Worm (Caenorhabditis elegans) whole organism, L2 larva: Measurements from ENCODE around the gene sqst-5.

Experiments
- C34F6.9 ChIP-seq: fragments of 150-350 bp; optimal IDR thresholded peaks from 2 replicates; lab custom pipeline; 2014; ENCODE audit warnings: missing biosample characterization, missing genetic modification characterization
- R02D3.7 ChIP-seq: fragments of 150-350 bp; optimal IDR thresholded peaks from 2 replicates; lab custom pipeline; 2014; ENCODE audit warnings: missing biosample characterization, missing genetic modification characterization
- Y55F3AM.14 ChIP-seq: fragments of 200-800 bp; sonication (Bioruptor generic); optimal IDR thresholded peaks from 2 replicates; lab custom pipeline; 2018; ENCODE audit warnings: mild to moderate bottlenecking, missing genetic modification characterization, missing compliant biosample characterization
- ZK546.5 ChIP-seq: sonication (generic microtip); optimal IDR thresholded peaks from 2 replicates; lab custom pipeline; 2017; ENCODE audit warnings: missing biosample characterization, missing genetic modification characterization
- alr-1 ChIP-seq: fragments of 150-350 bp; optimal IDR thresholded peaks from 2 replicates; lab custom pipeline; 2014; ENCODE audit warnings: missing biosample characterization, missing genetic modification characterization
- aly-2 ChIP-seq: fragments of 150-350 bp; optimal IDR thresholded peaks from 2 replicates; lab custom pipeline; 2014; ENCODE audit warnings: missing biosample characterization, missing genetic modification characterization
- ama-1 ChIP-seq: fragments of 150-350 bp; optimal IDR thresholded peaks from 2 replicates; lab custom pipeline; 2018; ENCODE audit warnings: inconsistent platforms
- blmp-1 ChIP-seq: sonication (generic microtip); optimal IDR thresholded peaks from 2 replicates; lab custom pipeline; 2017; ENCODE audit warnings: missing genetic modification characterization, mild to moderate bottlenecking, missing compliant biosample characterization, antibody characterized with exemption, moderate library complexity; ENCODE audit not compliant: insufficient read depth
- ceh-16 ChIP-seq: fragments of 150-350 bp; optimal IDR thresholded peaks from 2 replicates; lab custom pipeline; 2014; ENCODE audit warnings: missing biosample characterization, missing genetic modification characterization
- crh-2 ChIP-seq: sonication (generic microtip); optimal IDR thresholded peaks from 2 replicates; lab custom pipeline; 2017; ENCODE audit warnings: missing biosample characterization, missing genetic modification characterization
- egl-27 ChIP-seq: sonication (generic microtip); optimal IDR thresholded peaks from 3 replicates; lab custom pipeline; 2017; ENCODE audit warnings: missing biosample characterization, missing genetic modification reagents, missing genetic modification characterization
- elt-1 ChIP-seq: fragments of 150-350 bp; optimal IDR thresholded peaks from 2 replicates; lab custom pipeline; 2014; ENCODE audit warnings: missing biosample characterization, missing genetic modification characterization
- elt-3 ChIP-seq: sonication (generic microtip); optimal IDR thresholded peaks from 2 replicates; lab custom pipeline; 2017; ENCODE audit warnings: missing biosample characterization, missing genetic modification characterization
- fos-1 ChIP-seq: fragments of 150-350 bp; optimal IDR thresholded peaks from 2 replicates; lab custom pipeline; 2014; ENCODE audit warnings: missing biosample characterization, missing genetic modification characterization
- gmeb-1 ChIP-seq: fragments of 150-350 bp; optimal IDR thresholded peaks from 2 replicates; lab custom pipeline; 2014; ENCODE audit warnings: missing biosample characterization, missing genetic modification characterization
- lin-11 ChIP-seq: fragments of 150-350 bp; sonication (generic microtip); optimal IDR thresholded peaks from 2 replicates; lab custom pipeline; 2014; ENCODE audit warnings: missing biosample characterization, missing genetic modification characterization, inconsistent platforms, mixed read lengths
- lin-39 ChIP-seq: fragments of 150-350 bp; optimal IDR thresholded peaks from 2 replicates; lab custom pipeline; 2014; ENCODE audit warnings: missing biosample characterization, missing genetic modification reagents, missing genetic modification characterization
- mab-5 ChIP-seq: fragments of 150-350 bp; optimal IDR thresholded peaks from 2 replicates; lab custom pipeline; 2014; ENCODE audit warnings: missing biosample characterization, missing genetic modification characterization
- mbf-1 ChIP-seq: sonication (generic microtip); optimal IDR thresholded peaks from 2 replicates; lab custom pipeline; 2017; ENCODE audit warnings: missing biosample characterization, missing genetic modification characterization
- mdl-1 ChIP-seq, 2 experiments: fragments of 150-350 bp in 1 of 2; sonication (generic microtip) in 1 of 2; optimal IDR thresholded peaks; 2 replicates each; lab custom pipeline; 2017; ENCODE audit warnings: missing biosample characterization in 2 of 2, missing genetic modification characterization in 2 of 2
- nhr-10 ChIP-seq: sonication (generic microtip); optimal IDR thresholded peaks from 2 replicates; lab custom pipeline; 2017; ENCODE audit warnings: missing biosample characterization, missing genetic modification characterization
- nhr-11 ChIP-seq: fragments of 150-350 bp; optimal IDR thresholded peaks from 2 replicates; lab custom pipeline; 2014; ENCODE audit warnings: missing biosample characterization, missing genetic modification characterization
- nhr-12 ChIP-seq: fragments of 150-350 bp; optimal IDR thresholded peaks from 2 replicates; lab custom pipeline; 2014; ENCODE audit warnings: missing biosample characterization, missing genetic modification characterization
- nhr-129 ChIP-seq: fragments of 150-350 bp; optimal IDR thresholded peaks from 2 replicates; lab custom pipeline; 2014; ENCODE audit warnings: missing biosample characterization, missing genetic modification characterization
- nhr-21 ChIP-seq: fragments of 150-350 bp; optimal IDR thresholded peaks from 2 replicates; lab custom pipeline; 2014; ENCODE audit warnings: missing biosample characterization, missing genetic modification characterization
- nhr-237 ChIP-seq: fragments of 150-350 bp; optimal IDR thresholded peaks from 2 replicates; lab custom pipeline; 2014; ENCODE audit warnings: missing biosample characterization, missing genetic modification characterization
- nhr-25 ChIP-seq: fragments of 150-350 bp; sonication (generic microtip); optimal IDR thresholded peaks from 3 replicates; lab custom pipeline; 2014; ENCODE audit warnings: missing biosample characterization, missing genetic modification characterization
- nhr-6 ChIP-seq: fragments of 150-350 bp; optimal IDR thresholded peaks from 2 replicates; lab custom pipeline; 2014; ENCODE audit warnings: missing biosample characterization, missing genetic modification characterization
- nhr-77 ChIP-seq: fragments of 150-350 bp; optimal IDR thresholded peaks from 2 replicates; lab custom pipeline; 2014; ENCODE audit warnings: missing biosample characterization, missing genetic modification characterization
- peb-1 ChIP-seq: fragments of 150-350 bp; optimal IDR thresholded peaks from 2 replicates; lab custom pipeline; 2014; ENCODE audit warnings: missing biosample characterization, missing genetic modification characterization
- sem-4 ChIP-seq: fragments of 150-350 bp; optimal IDR thresholded peaks from 2 replicates; lab custom pipeline; 2014; ENCODE audit warnings: missing biosample characterization, missing genetic modification reagents, missing genetic modification characterization
- skn-1 ChIP-seq: sonication (generic microtip); optimal IDR thresholded peaks from 2 replicates; lab custom pipeline; 2017; ENCODE audit warnings: missing biosample characterization, missing genetic modification characterization
- sma-3 ChIP-seq: sonication (generic microtip); optimal IDR thresholded peaks from 2 replicates; lab custom pipeline; 2016; ENCODE audit warnings: missing genetic modification reagents, missing genetic modification characterization, missing compliant biosample characterization
- sma-9 ChIP-seq, 2 experiments: fragments of 150-350 bp in 1 of 2; sonication (generic microtip) in 1 of 2; optimal IDR thresholded peaks; 2 replicates each; lab custom pipeline; 2014 to 2016; ENCODE audit warnings: missing genetic modification characterization in 2 of 2, mild to moderate bottlenecking in 1 of 2, missing biosample characterization in 1 of 2, missing compliant biosample characterization in 1 of 2, missing genetic modification reagents in 1 of 2, moderate library complexity in 1 of 2
- snpc-4 ChIP-seq: fragments of 150-350 bp; optimal IDR thresholded peaks from 2 replicates; lab custom pipeline; 2014; ENCODE audit warnings: missing biosample characterization, missing genetic modification characterization
- unc-39 ChIP-seq: fragments of 150-350 bp; optimal IDR thresholded peaks from 2 replicates; lab custom pipeline; 2014; ENCODE audit warnings: missing biosample characterization, missing genetic modification characterization
- zag-1 ChIP-seq: fragments of 150-350 bp; optimal IDR thresholded peaks from 2 replicates; lab custom pipeline; 2014; ENCODE audit warnings: missing biosample characterization, missing genetic modification characterization
- ztf-1 ChIP-seq: fragments of 200-800 bp; sonication (Bioruptor generic); conservative IDR thresholded peaks from 2 replicates; pipeline ENCODE4 v1.3.6; 2022; ENCODE audit warnings: missing genetic modification characterization, missing compliant biosample characterization
- ztf-11 ChIP-seq: sonication (generic microtip); optimal IDR thresholded peaks from 2 replicates; lab custom pipeline; 2017; ENCODE audit warnings: missing biosample characterization, missing genetic modification characterization
- ztf-4 ChIP-seq: fragments of 150-350 bp; optimal IDR thresholded peaks from 2 replicates; lab custom pipeline; 2014; ENCODE audit warnings: missing biosample characterization, missing genetic modification characterization

Gene sqst-5

ce11 chrIII:171617-172016 lies 24.2 kb upstream of the sqst-5 start, which contains the start of the genes F40G9.9 and F40G9.12:
Gene F40G9.9, minus strand, starts transcription at chrIII:171717.
Gene F40G9.12, plus strand, starts transcription at chrIII:171847.
- TF ChIP-seq skn-1 (tag; lab: Kevin White, UChicago) (no peak), mdl-1 (tag; optimal IDR thresholded peaks at IDR 0.05; lab: Kevin White, UChicago) (no peak), mbf-1 (tag; lab: Kevin White, UChicago) (no peak), gmeb-1 (tag; lab: Kevin White, UChicago) (no peak), mab-5 (tag; lab: Kevin White, UChicago) (no peak), R02D3.7 (tag; lab: Kevin White, UChicago) (no peak), elt-3 (no peak), aly-2 (tag; lab: Kevin White, UChicago) (no peak), nhr-25 (tag; lab: Kevin White, UChicago) (no peak), nhr-11 (no peak), egl-27 (tag; lab: Kevin White, UChicago) (no peak), ama-1 (lab: Kevin White, UChicago) (no peak)

ce11 chrIII:169478-169877 lies 22.1 kb upstream of the sqst-5 start, which contains the start of gene F40G9.18:
Gene F40G9.18, minus strand, starts transcription at chrIII:169578.
- TF ChIP-seq nhr-77, result no peak
- no peak for TF ChIP-seq peb-1 (tag; lab: Kevin White, UChicago)
- TF ChIP-seq ZK546.5 (tag; lab: Kevin White, UChicago), result no peak
- no peak for TF ChIP-seq nhr-237 (tag; lab: Kevin White, UChicago)
- TF ChIP-seq C34F6.9, result no peak
- no peak for TF ChIP-seq nhr-21
- no peak for TF ChIP-seq mbf-1 (tag; lab: Kevin White, UChicago)
- TF ChIP-seq mab-5 (tag; lab: Kevin White, UChicago), result no peak
- TF ChIP-seq R02D3.7 (tag; lab: Kevin White, UChicago), result no peak
- no peak for TF ChIP-seq aly-2 (tag; lab: Kevin White, UChicago)
- TF ChIP-seq nhr-25 (tag; lab: Kevin White, UChicago), result no peak
- TF ChIP-seq fos-1 (tag; lab: Kevin White, UChicago), result no peak
- TF ChIP-seq nhr-10 (tag; lab: Kevin White, UChicago), result no peak
- no peak for TF ChIP-seq elt-1 (tag; lab: Kevin White, UChicago)
- no peak for TF ChIP-seq nhr-11
- no peak for TF ChIP-seq sma-3 (GFP tag; lab: Kevin White, UChicago)
- TF ChIP-seq unc-39 (tag; lab: Kevin White, UChicago), result no peak
- no peak for TF ChIP-seq mdl-1 (tag; optimal IDR thresholded peaks at IDR 0.05; lab: Kevin White, UChicago)
- TF ChIP-seq nhr-129 (tag; lab: Kevin White, UChicago), result no peak
- TF ChIP-seq egl-27 (tag; lab: Kevin White, UChicago), result no peak

- TF ChIP-seq lin-39 (tag; lab: Kevin White, UChicago), result no peak
- TF ChIP-seq nhr-10 (tag; lab: Kevin White, UChicago), result no peak
- TF ChIP-seq lin-11 (tag; lab: Kevin White, UChicago), result no peak
- TF ChIP-seq fos-1 (tag; lab: Kevin White, UChicago), result no peak
- TF ChIP-seq egl-27 (tag; lab: Kevin White, UChicago), result no peak
- no peak for TF ChIP-seq nhr-77
- TF ChIP-seq skn-1 (tag; lab: Kevin White, UChicago), result no peak
- TF ChIP-seq ztf-4 (tag; lab: Kevin White, UChicago), result no peak
- TF ChIP-seq crh-2 (tag; lab: Kevin White, UChicago), result no peak
- no peak for TF ChIP-seq ceh-16 (tag; lab: Kevin White, UChicago)
- no peak for TF ChIP-seq gmeb-1 (tag; lab: Kevin White, UChicago)
- no peak for TF ChIP-seq mbf-1 (tag; lab: Kevin White, UChicago)
- TF ChIP-seq ZK546.5 (tag; lab: Kevin White, UChicago), result no peak
- no peak for TF ChIP-seq ztf-1
- TF ChIP-seq ztf-11, result no peak
- no peak for TF ChIP-seq sem-4 (tag; lab: Kevin White, UChicago)
- no peak for TF ChIP-seq zag-1 (tag; lab: Kevin White, UChicago)
- no peak for TF ChIP-seq nhr-21
- no peak for TF ChIP-seq aly-2 (tag; lab: Kevin White, UChicago)
These were observed 18.0 kb upstream of the sqst-5 start, which contains the start of gene F40G9.7 for ce11 chrIII:165390-165789. Gene F40G9.7, plus strand, starts transcription at chrIII:165690.

ce11 chrIII:164775-165174 lies 17.4 kb upstream of the sqst-5 start, which contains the start of gene F40G9.8:
Gene F40G9.8, minus strand, starts transcription at chrIII:164875.
- TF ChIP-seq sma-9 (GFP tag; optimal IDR thresholded peaks at IDR 0.05; lab: Kevin White, UChicago) (no peak), sma-9 (tag; optimal IDR thresholded peaks at IDR 0.05; lab: Kevin White, UChicago) (no peak), gmeb-1 (tag; lab: Kevin White, UChicago) (no peak), mbf-1 (tag; lab: Kevin White, UChicago) (no peak), nhr-77 (no peak), blmp-1 (tag; lab: Kevin White, UChicago) (no peak), alr-1 (tag; lab: Kevin White, UChicago) (no peak), nhr-12 (tag; lab: Kevin White, UChicago) (no peak), peb-1 (tag; lab: Kevin White, UChicago) (no peak), ztf-11 (no peak), nhr-11 (no peak), fos-1 (tag; lab: Kevin White, UChicago) (no peak), nhr-129 (tag; lab: Kevin White, UChicago) (no peak), sma-3 (GFP tag; lab: Kevin White, UChicago) (no peak), Y55F3AM.14 (GFP tag; lab: Kevin White, UChicago) (no peak), crh-2 (tag; lab: Kevin White, UChicago) (no peak), nhr-10 (tag; lab: Kevin White, UChicago) (no peak), nhr-6 (tag; lab: Kevin White, UChicago) (no peak), mdl-1 (tag; optimal IDR thresholded peaks at IDR 0.05; lab: Kevin White, UChicago) (no peak), snpc-4 (no peak)
